Worm (Caenorhabditis elegans): ENCODE measurements around the gene C50F4.4.

C50F4.4 gene

ce11 chrV:9503152-9503817, 33.3 kb upstream of the C50F4.4 start (continued):
- TF ChIP-seq bed-1 (GFP tag; IDR thresholded peaks at IDR 0.05) (peak; percentile 64; the same call in 1 of the 2 replicates), rec-8 (tag; optimal IDR thresholded peaks at IDR 0.05) (peak; percentile 22 to 82), aptf-2 (GFP tag; conservative IDR thresholded peaks at IDR 0.05) (no peak), hmg-20 (GFP tag; IDR thresholded peaks at IDR 0.05) (peak; percentile 72; the same call in 1 of the 2 replicates), C17E4.6 (GFP tag; IDR thresholded peaks at IDR 0.05) (no peak), Y95B8A.8 (GFP tag; IDR thresholded peaks at IDR 0.05) (no peak), egl-18 (GFP tag; IDR thresholded peaks at IDR 0.05) (peak; percentile 83; the same call in 1 of the 2 replicates), nfyb-1 (GFP tag; IDR thresholded peaks at IDR 0.05) (peak; percentile 89), nhr-80 (tag; optimal IDR thresholded peaks at IDR 0.05) (no peak), ceh-58 (GFP tag; IDR thresholded peaks at IDR 0.05) (0 out of 2 replicates have a peak, but pooled peaks have one; percentile 36), bed-2 (GFP tag; IDR thresholded peaks at IDR 0.05) (no peak), attf-3 (GFP tag; conservative IDR thresholded peaks at IDR 0.05) (no peak), tbx-9 (tag; optimal IDR thresholded peaks at IDR 0.05; ENCODE audit: borderline replicate concordance) (no peak), akir-1 (GFP tag; optimal IDR thresholded peaks at IDR 0.05) (no peak), F39B2.1 (GFP tag; IDR thresholded peaks at IDR 0.05) (no peak), lag-1 (GFP tag; IDR thresholded peaks at IDR 0.05) (no peak), madf-3 (GFP tag; IDR thresholded peaks at IDR 0.05) (no peak), ceh-40 (GFP tag; IDR thresholded peaks at IDR 0.05) (0 out of 2 replicates have a peak, but pooled peaks have one; percentile 70), hlh-12 (tag; optimal IDR thresholded peaks at IDR 0.05) (no peak), F10E7.11 (tag; optimal IDR thresholded peaks at IDR 0.05) (no peak), hsf-1 (GFP tag; IDR thresholded peaks at IDR 0.05) (peak; percentile 61; the same call in 1 of the 2 replicates), dox-1 (GFP tag; IDR thresholded peaks at IDR 0.05) (peak; percentile 80), F52B5.7 (tag; optimal IDR thresholded peaks at IDR 0.05) (peak; percentile 43), C06A6.2 (GFP tag; conservative IDR thresholded peaks at IDR 0.05) (peak; percentile 43; the same call in 1 of the 2 replicates), gei-17 (GFP tag; optimal IDR thresholded peaks at IDR 0.05) (peak; percentile 24), Y67H2A.10 (GFP tag; conservative IDR thresholded peaks at IDR 0.05) (no peak), D2030.7 (GFP tag; IDR thresholded peaks at IDR 0.05) (peak; percentile 42), lin-54 (GFP tag; optimal IDR thresholded peaks at IDR 0.05) (no peak), B0019.2 (GFP tag; conservative IDR thresholded peaks at IDR 0.05) (no peak), F57A8.1 (GFP tag; optimal IDR thresholded peaks at IDR 0.05) (no peak), lsl-1 (GFP tag; optimal IDR thresholded peaks at IDR 0.05) (peak; percentile 16), egl-44 (GFP tag; IDR thresholded peaks at IDR 0.05) (peak; percentile 90), K12H6.12 (tag; optimal IDR thresholded peaks at IDR 0.05) (peak; percentile 45), ceh-91 (GFP tag; IDR thresholded peaks at IDR 0.05) (no peak), let-607 (tag; optimal IDR thresholded peaks at IDR 0.05) (peak in 1 of 2 experiments; percentile 25), ztf-6 (GFP tag; IDR thresholded peaks at IDR 0.05) (no peak), tlf-1 (GFP tag; optimal IDR thresholded peaks at IDR 0.05) (no peak), snpc-1.3 (tag; optimal IDR thresholded peaks at IDR 0.05; ENCODE audit: insufficient read depth) (peak; percentile 67), ztf-25 (GFP tag; IDR thresholded peaks at IDR 0.05) (0 out of 2 replicates have a peak, but pooled peaks have one; percentile 22), B0035.1 (tag; optimal IDR thresholded peaks at IDR 0.05) (no peak), efl-1 (GFP tag; optimal IDR thresholded peaks at IDR 0.05) (no peak), B0261.1 (tag; optimal IDR thresholded peaks at IDR 0.05) (peak; percentile 95), mes-4 (tag; optimal IDR thresholded peaks at IDR 0.05) (peak; percentile 47)
